Worm (Caenorhabditis elegans) whole organism, late embryonic: Measurements from ENCODE around the gene col-40.

Experiments used
- ama-1 ChIP-seq: fragments of 150-350 bp; optimal IDR thresholded peaks from 2 replicates; lab custom pipeline; 2014
- ceh-2 ChIP-seq: sonication (generic microtip); optimal IDR thresholded peaks from 2 replicates; lab custom pipeline; 2016; ENCODE audit warnings: missing genotype, missing genetic modification characterization, missing compliant biosample characterization
- ceh-34 ChIP-seq: sonication (generic microtip); optimal IDR thresholded peaks from 2 replicates; lab custom pipeline; 2016; ENCODE audit warnings: mild to moderate bottlenecking, missing genetic modification characterization, missing compliant biosample characterization
- ceh-6 ChIP-seq: fragments of 200-800 bp; sonication (Bioruptor generic); optimal IDR thresholded peaks from 2 replicates; lab custom pipeline; 2018; ENCODE audit warnings: mild to moderate bottlenecking, missing genetic modification characterization, missing compliant biosample characterization
- dmd-4 ChIP-seq: sonication (generic microtip); optimal IDR thresholded peaks from 2 replicates; lab custom pipeline; 2016; ENCODE audit warnings: borderline replicate concordance, missing genetic modification characterization, missing compliant biosample characterization
- ets-4 ChIP-seq: sonication (generic microtip); optimal IDR thresholded peaks from 2 replicates; lab custom pipeline; 2016; ENCODE audit warnings: missing genetic modification characterization, missing compliant biosample characterization
- fkh-6 ChIP-seq: sonication (generic microtip); optimal IDR thresholded peaks from 2 replicates; lab custom pipeline; 2016; ENCODE audit warnings: missing genetic modification characterization, missing compliant biosample characterization
- hlh-6 ChIP-seq: sonication (generic microtip); optimal IDR thresholded peaks from 2 replicates; lab custom pipeline; 2016; ENCODE audit warnings: missing genotype, missing genetic modification characterization, missing compliant biosample characterization
- pax-1 ChIP-seq: fragments of 150-350 bp; optimal IDR thresholded peaks from 2 replicates; lab custom pipeline; 2014; ENCODE audit warnings: missing biosample characterization, missing genetic modification characterization
- tbx-2 ChIP-seq: sonication (generic microtip); optimal IDR thresholded peaks from 2 replicates; lab custom pipeline; 2016; ENCODE audit warnings: missing genetic modification characterization, missing compliant biosample characterization

- no peak for TF ChIP-seq fkh-6
- no peak for TF ChIP-seq ceh-34 (tag; lab: Kevin White, UChicago)
- no peak for TF ChIP-seq tbx-2 (tag; lab: Kevin White, UChicago)
- no peak for TF ChIP-seq hlh-6
- TF ChIP-seq ceh-6 (GFP tag; lab: Kevin White, UChicago), result no peak
- no peak for TF ChIP-seq ets-4 (tag; lab: Kevin White, UChicago)
- no peak for TF ChIP-seq dmd-4 (tag; lab: Kevin White, UChicago)
- no peak for TF ChIP-seq ama-1 (lab: Kevin White, UChicago)
- TF ChIP-seq ceh-2 (tag; lab: Kevin White, UChicago), result no peak
- no peak for TF ChIP-seq pax-1 (tag; lab: Kevin White, UChicago)
Measured at ce11 chrII:1124757-1125156, 18.0 kb upstream of the col-40 start.
